Worm (Caenorhabditis elegans): ENCODE data around the gene clp-10.

- no peak for TF ChIP-seq ama-1 (optimal IDR thresholded peaks at IDR 0.05)
- no peak for TF ChIP-seq ets-7 (tag; optimal IDR thresholded peaks at IDR 0.05)
- no peak for TF ChIP-seq hmg-4 (GFP tag; optimal IDR thresholded peaks at IDR 0.05)
- no peak for TF ChIP-seq flt-1 (GFP tag; IDR thresholded peaks at IDR 0.05)
- TF ChIP-seq hmbx-1 (tag; optimal IDR thresholded peaks at IDR 0.05), result no peak
- no peak for TF ChIP-seq ceh-13 (GFP tag; optimal IDR thresholded peaks at IDR 0.05)
- TF ChIP-seq B0310.2 (tag; optimal IDR thresholded peaks at IDR 0.05), result no peak
- no peak for TF ChIP-seq tbx-11 (GFP tag; IDR thresholded peaks at IDR 0.05)
- TF ChIP-seq tbx-37 (GFP tag; conservative IDR thresholded peaks at IDR 0.05), result no peak
- TF ChIP-seq F13C5.2 (tag; optimal IDR thresholded peaks at IDR 0.05), result no peak
- TF ChIP-seq ceh-36 (tag; optimal IDR thresholded peaks at IDR 0.05), result no peak
- no peak for TF ChIP-seq pes-1 (GFP tag; IDR thresholded peaks at IDR 0.05)
- TF ChIP-seq sea-1 (GFP tag; conservative IDR thresholded peaks at IDR 0.05), result no peak
- TF ChIP-seq hnd-1 (tag; optimal IDR thresholded peaks at IDR 0.05), result no peak
Measured at ce11 chrIII:30399-30798, 7.6 kb downstream of the clp-10 start.

Measured in whole organism, early embryonic.